Worm (Caenorhabditis elegans) whole organism, L2 larva: Measurements from ENCODE around the gene F42C5.6.

Experiments used
- C34F6.9 ChIP-seq: fragments of 150-350 bp; optimal IDR thresholded peaks from 2 replicates; lab custom pipeline; 2014; ENCODE audit warnings: missing biosample characterization, missing genetic modification characterization
- F13H6.1 ChIP-seq: sonication (generic microtip); optimal IDR thresholded peaks from 2 replicates; lab custom pipeline; 2016; ENCODE audit warnings: missing genetic modification characterization, missing compliant biosample characterization
- R02D3.7 ChIP-seq: fragments of 150-350 bp; optimal IDR thresholded peaks from 2 replicates; lab custom pipeline; 2014; ENCODE audit warnings: missing biosample characterization, missing genetic modification characterization
- Y55F3AM.14 ChIP-seq: fragments of 200-800 bp; sonication (Bioruptor generic); optimal IDR thresholded peaks from 2 replicates; lab custom pipeline; 2018; ENCODE audit warnings: mild to moderate bottlenecking, missing genetic modification characterization, missing compliant biosample characterization
- ZK546.5 ChIP-seq: sonication (generic microtip); optimal IDR thresholded peaks from 2 replicates; lab custom pipeline; 2017; ENCODE audit warnings: missing biosample characterization, missing genetic modification characterization
- alr-1 ChIP-seq: fragments of 150-350 bp; optimal IDR thresholded peaks from 2 replicates; lab custom pipeline; 2014; ENCODE audit warnings: missing biosample characterization, missing genetic modification characterization
- aly-2 ChIP-seq: fragments of 150-350 bp; optimal IDR thresholded peaks from 2 replicates; lab custom pipeline; 2014; ENCODE audit warnings: missing biosample characterization, missing genetic modification characterization
- ama-1 ChIP-seq: fragments of 150-350 bp; optimal IDR thresholded peaks from 2 replicates; lab custom pipeline; 2018; ENCODE audit warnings: inconsistent platforms
- blmp-1 ChIP-seq: sonication (generic microtip); optimal IDR thresholded peaks from 2 replicates; lab custom pipeline; 2017; ENCODE audit warnings: missing genetic modification characterization, mild to moderate bottlenecking, missing compliant biosample characterization, antibody characterized with exemption, moderate library complexity; ENCODE audit not compliant: insufficient read depth
- ceh-16 ChIP-seq: fragments of 150-350 bp; optimal IDR thresholded peaks from 2 replicates; lab custom pipeline; 2014; ENCODE audit warnings: missing biosample characterization, missing genetic modification characterization
- ceh-82 ChIP-seq: fragments of 150-350 bp; optimal IDR thresholded peaks from 2 replicates; lab custom pipeline; 2014; ENCODE audit warnings: missing biosample characterization, missing genetic modification characterization
- crh-2 ChIP-seq: sonication (generic microtip); optimal IDR thresholded peaks from 2 replicates; lab custom pipeline; 2017; ENCODE audit warnings: missing biosample characterization, missing genetic modification characterization
- egl-27 ChIP-seq: sonication (generic microtip); optimal IDR thresholded peaks from 3 replicates; lab custom pipeline; 2017; ENCODE audit warnings: missing biosample characterization, missing genetic modification reagents, missing genetic modification characterization
- elt-1 ChIP-seq: fragments of 150-350 bp; optimal IDR thresholded peaks from 2 replicates; lab custom pipeline; 2014; ENCODE audit warnings: missing biosample characterization, missing genetic modification characterization
- elt-3 ChIP-seq: sonication (generic microtip); optimal IDR thresholded peaks from 2 replicates; lab custom pipeline; 2017; ENCODE audit warnings: missing biosample characterization, missing genetic modification characterization
- fos-1 ChIP-seq: fragments of 150-350 bp; optimal IDR thresholded peaks from 2 replicates; lab custom pipeline; 2014; ENCODE audit warnings: missing biosample characterization, missing genetic modification characterization
- gmeb-1 ChIP-seq: fragments of 150-350 bp; optimal IDR thresholded peaks from 2 replicates; lab custom pipeline; 2014; ENCODE audit warnings: missing biosample characterization, missing genetic modification characterization
- lin-39 ChIP-seq: fragments of 150-350 bp; optimal IDR thresholded peaks from 2 replicates; lab custom pipeline; 2014; ENCODE audit warnings: missing biosample characterization, missing genetic modification reagents, missing genetic modification characterization
- lsy-2 ChIP-seq, 2 experiments: fragments of 150-350 bp in 1 of 2; sonication (generic microtip) in 1 of 2; optimal IDR thresholded peaks; 2 replicates each; lab custom pipeline; 2014 to 2017; ENCODE audit warnings: missing biosample characterization in 2 of 2, missing genetic modification characterization in 2 of 2
- mab-5 ChIP-seq: fragments of 150-350 bp; optimal IDR thresholded peaks from 2 replicates; lab custom pipeline; 2014; ENCODE audit warnings: missing biosample characterization, missing genetic modification characterization
- mbf-1 ChIP-seq: sonication (generic microtip); optimal IDR thresholded peaks from 2 replicates; lab custom pipeline; 2017; ENCODE audit warnings: missing biosample characterization, missing genetic modification characterization
- mdl-1 ChIP-seq, 2 experiments: fragments of 150-350 bp in 1 of 2; sonication (generic microtip) in 1 of 2; optimal IDR thresholded peaks; 2 replicates each; lab custom pipeline; 2017; ENCODE audit warnings: missing biosample characterization in 2 of 2, missing genetic modification characterization in 2 of 2
- nhr-11 ChIP-seq: fragments of 150-350 bp; optimal IDR thresholded peaks from 2 replicates; lab custom pipeline; 2014; ENCODE audit warnings: missing biosample characterization, missing genetic modification characterization
- nhr-12 ChIP-seq: fragments of 150-350 bp; optimal IDR thresholded peaks from 2 replicates; lab custom pipeline; 2014; ENCODE audit warnings: missing biosample characterization, missing genetic modification characterization
- nhr-129 ChIP-seq: fragments of 150-350 bp; optimal IDR thresholded peaks from 2 replicates; lab custom pipeline; 2014; ENCODE audit warnings: missing biosample characterization, missing genetic modification characterization
- nhr-21 ChIP-seq: fragments of 150-350 bp; optimal IDR thresholded peaks from 2 replicates; lab custom pipeline; 2014; ENCODE audit warnings: missing biosample characterization, missing genetic modification characterization
- nhr-25 ChIP-seq: fragments of 150-350 bp; sonication (generic microtip); optimal IDR thresholded peaks from 3 replicates; lab custom pipeline; 2014; ENCODE audit warnings: missing biosample characterization, missing genetic modification characterization
- nhr-6 ChIP-seq: fragments of 150-350 bp; optimal IDR thresholded peaks from 2 replicates; lab custom pipeline; 2014; ENCODE audit warnings: missing biosample characterization, missing genetic modification characterization
- nhr-77 ChIP-seq: fragments of 150-350 bp; optimal IDR thresholded peaks from 2 replicates; lab custom pipeline; 2014; ENCODE audit warnings: missing biosample characterization, missing genetic modification characterization
- peb-1 ChIP-seq: fragments of 150-350 bp; optimal IDR thresholded peaks from 2 replicates; lab custom pipeline; 2014; ENCODE audit warnings: missing biosample characterization, missing genetic modification characterization
- skn-1 ChIP-seq: sonication (generic microtip); optimal IDR thresholded peaks from 2 replicates; lab custom pipeline; 2017; ENCODE audit warnings: missing biosample characterization, missing genetic modification characterization
- sma-3 ChIP-seq: sonication (generic microtip); optimal IDR thresholded peaks from 2 replicates; lab custom pipeline; 2016; ENCODE audit warnings: missing genetic modification reagents, missing genetic modification characterization, missing compliant biosample characterization
- sma-9 ChIP-seq, 2 experiments: fragments of 150-350 bp in 1 of 2; sonication (generic microtip) in 1 of 2; optimal IDR thresholded peaks; 2 replicates each; lab custom pipeline; 2014 to 2016; ENCODE audit warnings: missing genetic modification characterization in 2 of 2, mild to moderate bottlenecking in 1 of 2, missing biosample characterization in 1 of 2, missing compliant biosample characterization in 1 of 2, missing genetic modification reagents in 1 of 2, moderate library complexity in 1 of 2
- snpc-4 ChIP-seq: fragments of 150-350 bp; optimal IDR thresholded peaks from 2 replicates; lab custom pipeline; 2014; ENCODE audit warnings: missing biosample characterization, missing genetic modification characterization
- unc-39 ChIP-seq: fragments of 150-350 bp; optimal IDR thresholded peaks from 2 replicates; lab custom pipeline; 2014; ENCODE audit warnings: missing biosample characterization, missing genetic modification characterization
- unc-55 ChIP-seq: fragments of 150-350 bp; sonication (generic microtip); optimal IDR thresholded peaks from 3 replicates; lab custom pipeline; 2014; ENCODE audit warnings: missing biosample characterization, missing genetic modification reagents, missing genetic modification characterization
- unc-62 ChIP-seq: fragments of 150-350 bp; optimal IDR thresholded peaks from 2 replicates; lab custom pipeline; 2014; ENCODE audit warnings: missing biosample characterization, missing genetic modification reagents, missing genetic modification characterization
- zag-1 ChIP-seq: fragments of 150-350 bp; optimal IDR thresholded peaks from 2 replicates; lab custom pipeline; 2014; ENCODE audit warnings: missing biosample characterization, missing genetic modification characterization
- ztf-1 ChIP-seq: fragments of 200-800 bp; sonication (Bioruptor generic); conservative IDR thresholded peaks from 2 replicates; pipeline ENCODE4 v1.3.6; 2022; ENCODE audit warnings: missing genetic modification characterization, missing compliant biosample characterization
- ztf-11 ChIP-seq: sonication (generic microtip); optimal IDR thresholded peaks from 2 replicates; lab custom pipeline; 2017; ENCODE audit warnings: missing biosample characterization, missing genetic modification characterization

The F42C5.6 gene

DNA sequence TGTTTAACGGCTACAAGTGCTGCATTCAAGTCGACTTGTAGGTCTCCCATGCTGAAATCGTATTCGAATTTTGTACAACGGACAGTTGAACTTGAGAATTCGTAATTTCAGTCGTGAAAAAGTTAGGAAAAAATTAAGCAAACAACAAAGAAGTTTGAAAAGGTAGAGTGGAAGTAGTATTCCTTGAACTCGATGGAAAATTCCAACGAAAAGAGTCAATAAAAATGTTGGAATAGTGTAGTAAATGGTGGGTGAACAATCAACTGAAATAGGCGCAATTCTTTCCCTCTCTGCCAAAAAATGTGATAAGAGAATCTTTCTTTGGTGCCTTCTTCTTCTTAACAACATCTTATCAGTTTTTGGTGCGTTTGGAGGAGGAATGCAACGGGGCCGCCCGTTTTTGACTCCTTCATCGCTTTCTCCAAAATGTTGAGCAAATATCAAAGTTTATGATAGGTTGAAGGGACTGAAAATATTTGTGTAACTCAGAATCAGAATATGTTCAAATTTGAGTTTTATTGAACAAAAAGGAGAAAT is 17.8 kb upstream of the F42C5.6 start, which contains the start of gene ifo-1:
ifo-1 (minus strand) TSS at position 51 of the 537 bp plus-strand sequence.
- TF ChIP-seq peb-1 (no peak), mdl-1 (tag; optimal IDR thresholded peaks at IDR 0.05; lab: Kevin White, UChicago) (no peak), gmeb-1 (tag; lab: Kevin White, UChicago) (peak; percentile 35), unc-55 (GFP tag; lab: Kevin White, UChicago) (no peak), nhr-12 (tag; lab: Kevin White, UChicago) (no peak), nhr-129 (no peak), snpc-4 (tag; lab: Kevin White, UChicago) (no peak), crh-2 (peak; percentile 62), fos-1 (peak; percentile 98), ama-1 (lab: Kevin White, UChicago) (no peak), F13H6.1 (tag; lab: Kevin White, UChicago) (no peak), ceh-16 (tag; lab: Kevin White, UChicago) (no peak), sma-9 (GFP tag; optimal IDR thresholded peaks at IDR 0.05; lab: Kevin White, UChicago) (peak; percentile 29), sma-9 (tag; optimal IDR thresholded peaks at IDR 0.05; lab: Kevin White, UChicago) (no peak)

DNA sequence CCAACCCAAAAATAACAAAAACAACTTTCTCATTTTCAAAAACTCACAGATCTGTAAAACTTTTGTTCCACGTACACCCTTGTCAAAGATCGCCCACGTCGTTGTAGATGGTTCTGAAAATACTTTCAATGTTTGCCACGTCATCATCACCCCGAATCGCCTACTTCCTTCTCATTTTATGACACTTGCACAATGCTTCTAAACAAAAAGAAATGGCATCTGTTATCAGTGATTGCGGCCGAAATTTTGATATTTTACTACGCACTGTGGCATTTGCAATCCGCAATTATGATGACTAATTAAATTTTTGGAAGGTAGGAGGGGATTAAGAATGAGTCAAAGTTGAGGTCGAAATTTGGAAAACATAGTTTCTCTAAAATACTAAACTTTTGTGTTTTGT is 16.8 kb upstream of the F42C5.6 start:
- TF ChIP-seq elt-1 (tag; lab: Kevin White, UChicago) (no peak), fos-1 (peak; percentile 96), mdl-1 (tag; optimal IDR thresholded peaks at IDR 0.05; lab: Kevin White, UChicago) (no peak), crh-2 (peak; percentile 76), nhr-25 (no peak), aly-2 (tag; lab: Kevin White, UChicago) (no peak), zag-1 (tag; lab: Kevin White, UChicago) (no peak)

DNA sequence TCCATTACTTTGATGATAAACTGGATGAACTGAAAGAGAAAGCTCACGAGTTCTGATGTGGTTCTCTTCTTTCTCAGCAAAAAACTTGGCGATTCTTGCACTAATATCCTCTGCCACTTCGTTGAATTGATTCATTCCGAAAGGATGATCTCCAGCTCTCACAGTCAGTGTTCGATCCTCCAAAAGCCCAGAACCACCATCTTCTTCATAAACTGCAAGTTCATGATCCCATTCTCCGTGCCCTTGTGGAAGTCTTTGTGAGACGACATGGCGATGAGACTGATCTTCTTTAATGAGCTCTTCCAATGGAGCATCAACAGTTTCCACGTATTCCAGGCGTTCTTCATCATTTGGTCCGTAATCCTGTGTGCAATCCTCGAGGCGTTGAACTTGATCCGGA is 16.0 kb upstream of the F42C5.6 start:
- TF ChIP-seq ceh-82 (no peak), Y55F3AM.14 (GFP tag; lab: Kevin White, UChicago) (no peak), mab-5 (no peak), aly-2 (tag; lab: Kevin White, UChicago) (no peak), ceh-16 (tag; lab: Kevin White, UChicago) (no peak)

DNA sequence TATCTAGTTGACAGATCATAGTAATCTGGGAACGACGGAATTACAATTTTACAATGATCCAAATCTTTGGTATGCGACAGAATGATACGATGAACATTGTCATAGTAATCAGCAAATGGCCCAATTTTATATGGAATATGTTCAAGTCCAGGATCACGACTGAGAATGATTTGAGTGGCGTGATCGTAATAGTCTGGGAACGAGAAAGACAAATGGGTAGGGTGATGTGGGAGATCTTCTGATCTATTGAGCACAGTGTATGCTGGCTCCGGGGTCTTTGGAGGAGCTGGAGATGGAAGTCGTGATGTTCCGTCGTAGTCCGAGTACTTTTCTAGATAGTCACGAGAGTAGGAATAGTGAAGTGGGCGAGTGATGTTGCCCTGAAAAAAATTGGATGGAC is 15.0 kb upstream of the F42C5.6 start:
- TF ChIP-seq lin-39 (tag; lab: Kevin White, UChicago) (no peak), ama-1 (lab: Kevin White, UChicago) (no peak), ZK546.5 (tag; lab: Kevin White, UChicago) (no peak), ztf-1 (no peak), blmp-1 (tag; lab: Kevin White, UChicago) (no peak)

DNA sequence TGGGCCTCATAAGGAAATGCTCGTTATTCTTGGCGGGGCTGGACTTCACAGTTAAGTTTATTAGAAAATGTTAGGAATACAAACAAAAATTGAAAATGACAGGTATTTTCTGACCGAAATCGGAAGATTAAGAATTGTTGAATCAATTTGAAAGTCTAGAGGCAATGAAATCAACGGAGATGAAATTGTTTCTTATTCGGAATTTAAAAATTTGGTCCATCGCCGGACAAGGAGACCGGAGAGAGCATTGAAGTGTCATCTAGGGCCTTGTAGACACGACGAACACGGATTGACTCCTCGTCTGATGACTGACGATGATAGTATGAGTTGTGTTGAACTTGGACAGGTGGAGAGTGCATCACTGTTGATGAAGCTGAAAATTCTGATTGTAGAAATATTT is 11.8 kb upstream of the F42C5.6 start:
- TF ChIP-seq elt-1 (tag; lab: Kevin White, UChicago) (no peak), Y55F3AM.14 (GFP tag; lab: Kevin White, UChicago) (no peak), mab-5 (no peak), ama-1 (lab: Kevin White, UChicago) (no peak), ceh-16 (tag; lab: Kevin White, UChicago) (no peak), lin-39 (tag; lab: Kevin White, UChicago) (no peak), nhr-129 (no peak), skn-1 (tag; lab: Kevin White, UChicago) (no peak), lsy-2 (tag; optimal IDR thresholded peaks at IDR 0.05; lab: Kevin White, UChicago) (no peak), aly-2 (tag; lab: Kevin White, UChicago) (no peak), crh-2 (no peak), unc-39 (tag; lab: Kevin White, UChicago) (no peak), F13H6.1 (tag; lab: Kevin White, UChicago) (no peak), C34F6.9 (tag; lab: Kevin White, UChicago) (no peak), gmeb-1 (tag; lab: Kevin White, UChicago) (no peak), nhr-6 (tag; lab: Kevin White, UChicago) (no peak), zag-1 (tag; lab: Kevin White, UChicago) (no peak), unc-62 (GFP tag; lab: Kevin White, UChicago) (no peak)

DNA sequence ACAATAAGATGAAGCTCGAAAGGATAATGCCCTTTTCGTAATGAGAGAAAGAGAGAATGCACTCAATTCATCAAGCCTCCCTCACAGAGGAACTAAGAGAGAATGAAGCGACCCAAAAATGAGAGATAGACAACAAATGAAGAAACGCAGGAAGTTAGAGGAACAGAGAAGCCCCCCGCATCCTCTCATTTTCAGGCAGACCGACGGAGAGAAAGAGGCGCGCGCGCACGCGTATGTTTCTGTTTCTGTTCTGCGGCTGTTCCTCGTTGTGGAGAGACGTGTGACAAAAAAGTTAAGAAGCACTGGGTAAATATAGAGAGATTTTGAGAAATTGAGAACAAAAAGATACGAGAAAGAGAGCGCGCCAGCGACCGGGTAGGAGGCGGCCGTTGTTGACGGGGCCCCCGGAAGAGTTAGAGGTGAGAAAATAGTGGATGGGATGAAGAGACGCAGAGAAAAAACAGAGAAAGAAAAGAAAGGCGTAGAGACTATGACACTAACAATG is 11.1 kb upstream of the F42C5.6 start:
- no peak for TF ChIP-seq aly-2 (tag; lab: Kevin White, UChicago)
- TF ChIP-seq mab-5: peak; percentile 84
- TF ChIP-seq nhr-21 (tag; lab: Kevin White, UChicago): peak; percentile 78
- TF ChIP-seq sma-9 (GFP tag; optimal IDR thresholded peaks at IDR 0.05; lab: Kevin White, UChicago): peak; percentile 89
- TF ChIP-seq sma-9 (tag; optimal IDR thresholded peaks at IDR 0.05; lab: Kevin White, UChicago): no peak
- peak; percentile 67 for TF ChIP-seq Y55F3AM.14 (GFP tag; lab: Kevin White, UChicago)
- no peak for TF ChIP-seq R02D3.7 (tag; lab: Kevin White, UChicago)
- TF ChIP-seq elt-3 (tag; lab: Kevin White, UChicago): no peak
- no peak for TF ChIP-seq ama-1 (lab: Kevin White, UChicago)
- peak; percentile 82 for TF ChIP-seq sma-3
- no peak for TF ChIP-seq nhr-11 (tag; lab: Kevin White, UChicago)
- TF ChIP-seq ceh-82: no peak
- peak; percentile 4 for TF ChIP-seq nhr-77 (tag; lab: Kevin White, UChicago)
- TF ChIP-seq alr-1 (tag; lab: Kevin White, UChicago): no peak
- TF ChIP-seq C34F6.9 (tag; lab: Kevin White, UChicago): peak; percentile 91
- TF ChIP-seq mbf-1 (tag; lab: Kevin White, UChicago): no peak
- peak; percentile 85 for TF ChIP-seq egl-27 (tag; lab: Kevin White, UChicago)
- peak; percentile 95 for TF ChIP-seq fos-1
- TF ChIP-seq peb-1: no peak
- no peak for TF ChIP-seq nhr-25
- TF ChIP-seq ztf-11 (tag; lab: Kevin White, UChicago): no peak
- TF ChIP-seq F13H6.1 (tag; lab: Kevin White, UChicago): peak; percentile 97
